Fruit fly (Drosophila melanogaster) whole organism, embryonic: ENCODE measurements around the gene wapl.

Experiments
- BEAF-32 ChIP-seq: fragments of 200-800 bp; sonication (Bioruptor generic); optimal IDR thresholded peaks from 3 replicates; lab custom pipeline; 2017; ENCODE audit warnings: missing biosample characterization, missing genetic modification characterization, mild to moderate bottlenecking, moderate library complexity, missing genetic modification reagents
- CG10321 ChIP-seq: fragments of 200-800 bp; sonication (Bioruptor generic); IDR thresholded peaks from 2 replicates; pipeline ENCODE4 v1.3.6; 2022; ENCODE audit warnings: missing biosample characterization, missing genetic modification characterization
- CG11456 ChIP-seq: fragments of 200-800 bp; sonication (Bioruptor generic); IDR thresholded peaks from 3 replicates; pipeline ENCODE4 v1.3.6; 2022; ENCODE audit warnings: missing biosample characterization, missing genetic modification characterization
- CG11696 ChIP-seq: fragments of 200-800 bp; sonication (Bioruptor generic); IDR thresholded peaks from 2 replicates; pipeline ENCODE4 v1.3.6; 2022; ENCODE audit warnings: missing biosample characterization, missing genetic modification characterization
- CG12769 ChIP-seq: fragments of 200-800 bp; sonication (Bioruptor generic); optimal IDR thresholded peaks from 2 replicates; lab custom pipeline; 2019; ENCODE audit warnings: missing biosample characterization, mild to moderate bottlenecking, missing genetic modification characterization, moderate library complexity
- CG15479 ChIP-seq: fragments of 200-800 bp; sonication (Bioruptor generic); optimal IDR thresholded peaks from 3 replicates; lab custom pipeline; 2019; ENCODE audit warnings: missing biosample characterization, mild to moderate bottlenecking, missing genetic modification characterization, moderate library complexity
- CG1647 ChIP-seq: fragments of 200-800 bp; sonication (Bioruptor generic); optimal IDR thresholded peaks from 3 replicates; lab custom pipeline; 2016; ENCODE audit warnings: missing biosample characterization, missing genetic modification characterization
- CG16815 ChIP-seq: fragments of 200-800 bp; sonication (Bioruptor generic); optimal IDR thresholded peaks from 3 replicates; lab custom pipeline; 2017; ENCODE audit warnings: missing biosample characterization, mild to moderate bottlenecking, missing genetic modification characterization
- CG1832 ChIP-seq: fragments of 200-800 bp; sonication (Bioruptor generic); optimal IDR thresholded peaks from 2 replicates; lab custom pipeline; 2017; ENCODE audit warnings: missing biosample characterization, mild to moderate bottlenecking, missing genetic modification characterization, inconsistent platforms
- CG2875 ChIP-seq: fragments of 200-800 bp; sonication (Bioruptor generic); optimal IDR thresholded peaks from 2 replicates; lab custom pipeline; 2017; ENCODE audit warnings: missing biosample characterization, mild to moderate bottlenecking, missing genetic modification characterization, missing genetic modification reagents
- CG31388 ChIP-seq: fragments of 200-800 bp; sonication (Bioruptor generic); optimal IDR thresholded peaks from 2 replicates; lab custom pipeline; 2016; ENCODE audit warnings: missing biosample characterization, missing genetic modification characterization
- CG32532 ChIP-seq: fragments of 200-800 bp; sonication (Bioruptor generic); IDR thresholded peaks from 2 replicates; pipeline ENCODE4 v1.3.6; 2022; ENCODE audit warnings: missing biosample characterization, missing genetic modification characterization
- CG4282 ChIP-seq: fragments of 200-800 bp; sonication (Bioruptor generic); optimal IDR thresholded peaks from 2 replicates; lab custom pipeline; 2016; ENCODE audit warnings: missing biosample characterization, missing genetic modification characterization
- CG6654 ChIP-seq: fragments of 200-800 bp; sonication (Bioruptor generic); optimal IDR thresholded peaks from 2 replicates; lab custom pipeline; 2017; ENCODE audit warnings: missing biosample characterization, mild to moderate bottlenecking, missing genetic modification characterization
- CG6689 ChIP-seq: fragments of 200-800 bp; sonication (Bioruptor generic); IDR thresholded peaks from 2 replicates; pipeline ENCODE4 v1.3.6; 2022; ENCODE audit warnings: missing biosample characterization, missing genetic modification characterization
- CG7372 ChIP-seq: fragments of 200-800 bp; sonication (Bioruptor generic); IDR thresholded peaks from 2 replicates; pipeline ENCODE4 v1.3.6; 2022; ENCODE audit warnings: missing biosample characterization, missing genetic modification characterization
- CG7839 ChIP-seq: fragments of 200-800 bp; sonication (Bioruptor generic); optimal IDR thresholded peaks from 3 replicates; lab custom pipeline; 2018; ENCODE audit warnings: missing biosample characterization, mild to moderate bottlenecking, missing genetic modification characterization, moderate library complexity
- CG7963 ChIP-seq: fragments of 200-800 bp; sonication (Bioruptor generic); IDR thresholded peaks from 3 replicates; pipeline ENCODE4 v1.3.6; 2022; ENCODE audit warnings: missing biosample characterization, missing genetic modification characterization; ENCODE audit not compliant: partially characterized antibody
- CG8478 ChIP-seq: fragments of >200 bp; optimal IDR thresholded peaks from 2 replicates; lab custom pipeline; 2018
- CHES-1-like ChIP-seq: fragments of 200-800 bp; sonication (Bioruptor generic); optimal IDR thresholded peaks from 2 replicates; lab custom pipeline; 2016; ENCODE audit warnings: missing biosample characterization, missing genetic modification characterization
- Dfd ChIP-seq, 2 experiments: fragments of >200 bp; optimal IDR thresholded peaks; 2 replicates each; lab custom pipeline; 2017; ENCODE audit warnings: missing biosample characterization in 2 of 2, missing genetic modification characterization in 2 of 2
- Dip3 ChIP-seq: fragments of 200-800 bp; sonication (Bioruptor generic); optimal IDR thresholded peaks from 3 replicates; lab custom pipeline; 2016; ENCODE audit warnings: missing biosample characterization, missing genetic modification characterization
- Dll ChIP-seq: fragments of 200-800 bp; sonication (Bioruptor generic); IDR thresholded peaks from 4 replicates; pipeline ENCODE4 v1.3.6; 2022; ENCODE audit warnings: missing biosample characterization, missing genetic modification characterization; ENCODE audit not compliant: partially characterized antibody
- Doc2 ChIP-seq: fragments of 200-800 bp; sonication (Bioruptor generic); IDR thresholded peaks from 2 replicates; pipeline ENCODE4 v1.3.6; 2022; ENCODE audit warnings: missing biosample characterization, missing genetic modification characterization
- Kr ChIP-seq: fragments of 200-800 bp; sonication (Bioruptor generic); optimal IDR thresholded peaks from 2 replicates; lab custom pipeline; 2017; ENCODE audit warnings: missing biosample characterization, mild to moderate bottlenecking, missing genetic modification characterization
- Mad ChIP-seq: fragments of 200-800 bp; sonication (Bioruptor generic); optimal IDR thresholded peaks from 2 replicates; lab custom pipeline; 2016; ENCODE audit warnings: missing biosample characterization, missing genetic modification characterization
- Med ChIP-seq: fragments of 200-800 bp; sonication (Bioruptor generic); peaks from one replicate; lab custom pipeline; 2016; ENCODE audit warnings: missing biosample characterization, missing genetic modification characterization, mild to moderate bottlenecking, inconsistent platforms, moderate library complexity
- Neu2 ChIP-seq: fragments of 200-800 bp; sonication (Bioruptor generic); optimal IDR thresholded peaks from 3 replicates; lab custom pipeline; 2016; ENCODE audit warnings: missing biosample characterization, missing genetic modification characterization, borderline replicate concordance
- Nf-YB ChIP-seq: fragments of 200-800 bp; sonication (Bioruptor generic); optimal IDR thresholded peaks from 3 replicates; lab custom pipeline; 2019; ENCODE audit warnings: missing biosample characterization, mild to moderate bottlenecking, missing genetic modification characterization, moderate library complexity
- Nf-YC ChIP-seq: fragments of 200-800 bp; optimal IDR thresholded peaks from 3 replicates; lab custom pipeline; 2019; ENCODE audit warnings: missing biosample characterization, mild to moderate bottlenecking, missing genetic modification characterization, moderate library complexity
- Scr ChIP-seq: fragments of 200-800 bp; sonication (Bioruptor generic); IDR thresholded peaks from 2 replicates; pipeline ENCODE4 v1.3.6; 2022; ENCODE audit warnings: missing biosample characterization, missing genetic modification characterization; ENCODE audit not compliant: partially characterized antibody
- Sin3A ChIP-seq: fragments of >200 bp; optimal IDR thresholded peaks from 2 replicates; lab custom pipeline; 2018
- Sry-δ ChIP-seq: fragments of 200-800 bp; sonication (Bioruptor generic); optimal IDR thresholded peaks from 2 replicates; lab custom pipeline; 2016; ENCODE audit warnings: missing biosample characterization, missing genetic modification characterization
- ash1 ChIP-seq: fragments of 200-800 bp; sonication (Bioruptor generic); optimal IDR thresholded peaks from 2 replicates; lab custom pipeline; 2018; ENCODE audit warnings: missing biosample characterization, mild to moderate bottlenecking, missing genetic modification characterization
- cad ChIP-seq: fragments of >200 bp; optimal IDR thresholded peaks from 2 replicates; lab custom pipeline; 2017; ENCODE audit warnings: missing biosample characterization, missing genetic modification characterization
- chm ChIP-seq: fragments of 200-800 bp; sonication (Bioruptor generic); IDR thresholded peaks from 2 replicates; pipeline ENCODE4 v1.3.6; 2022; ENCODE audit warnings: missing biosample characterization, missing genetic modification characterization
- dati ChIP-seq: fragments of 200-800 bp; sonication (Bioruptor generic); IDR thresholded peaks from 2 replicates; pipeline ENCODE4 v1.3.6; 2022; ENCODE audit warnings: missing biosample characterization, missing genetic modification characterization
- dmrt11E ChIP-seq: fragments of 200-800 bp; sonication (Bioruptor generic); optimal IDR thresholded peaks from 3 replicates; lab custom pipeline; 2018; ENCODE audit warnings: missing biosample characterization, mild to moderate bottlenecking, missing genetic modification characterization, moderate library complexity
- fd102C ChIP-seq: fragments of 200-800 bp; sonication (Bioruptor generic); optimal IDR thresholded peaks from 2 replicates; lab custom pipeline; 2018; ENCODE audit warnings: missing biosample characterization, mild to moderate bottlenecking, missing genetic modification characterization, moderate library complexity
- gro ChIP-seq: fragments of 200-800 bp; sonication (Bioruptor generic); optimal IDR thresholded peaks from 2 replicates; lab custom pipeline; 2016; ENCODE audit warnings: missing biosample characterization, missing genetic modification characterization
- jigr1 ChIP-seq: fragments of 200-800 bp; sonication (Bioruptor generic); IDR thresholded peaks from 3 replicates; pipeline ENCODE4 v1.3.6; 2022; ENCODE audit warnings: missing biosample characterization, missing genetic modification characterization
- lbe ChIP-seq: fragments of 200-800 bp; sonication (Bioruptor generic); optimal IDR thresholded peaks from 2 replicates; lab custom pipeline; 2016; ENCODE audit warnings: missing biosample characterization, mild to moderate bottlenecking, missing genetic modification characterization
- maf-S ChIP-seq: fragments of 200-800 bp; sonication (Bioruptor generic); optimal IDR thresholded peaks from 2 replicates; lab custom pipeline; 2016; ENCODE audit warnings: missing biosample characterization, missing genetic modification characterization
- pnt ChIP-seq: fragments of 200-800 bp; sonication (Bioruptor generic); optimal IDR thresholded peaks from 3 replicates; lab custom pipeline; 2016; ENCODE audit warnings: missing biosample characterization, missing genetic modification characterization
- prd ChIP-seq, 3 experiments: fragments of >200 bp in 2 of 3; fragments of 200-800 bp in 1 of 3; sonication (Bioruptor generic) in 1 of 3; optimal IDR thresholded peaks in 2 of 3; IDR thresholded peaks in 1 of 3; 2 replicates in 2 of 3; 3 replicates in 1 of 3; pipeline versions ENCODE4 v1.3.6 to Lab custom; 2017 to 2022; ENCODE audit warnings: missing biosample characterization in 1 of 3, missing genetic modification characterization in 1 of 3
- pros ChIP-seq: fragments of 200-800 bp; sonication (Bioruptor generic); optimal IDR thresholded peaks from 3 replicates; lab custom pipeline; 2019; ENCODE audit warnings: missing biosample characterization, mild to moderate bottlenecking, missing genetic modification characterization, moderate library complexity
- sd ChIP-seq: fragments of 200-800 bp; sonication (Bioruptor generic); optimal IDR thresholded peaks from 3 replicates; lab custom pipeline; 2018; ENCODE audit warnings: missing biosample characterization, mild to moderate bottlenecking, missing genetic modification characterization, moderate library complexity
- seq ChIP-seq: fragments of 200-800 bp; sonication (Bioruptor generic); IDR thresholded peaks from 2 replicates; pipeline ENCODE4 v1.3.6; 2022; ENCODE audit warnings: missing biosample characterization, missing genetic modification characterization
- shn ChIP-seq: fragments of 200-800 bp; sonication (Bioruptor generic); optimal IDR thresholded peaks from 3 replicates; lab custom pipeline; 2016; ENCODE audit warnings: missing biosample characterization, missing genetic modification characterization
- sisA ChIP-seq: fragments of 200-800 bp; sonication (Bioruptor generic); IDR thresholded peaks from 2 replicates; pipeline ENCODE4 v1.3.6; 2022; ENCODE audit warnings: missing biosample characterization, missing genetic modification characterization
- unc-4 ChIP-seq: fragments of 200-800 bp; sonication (Bioruptor generic); IDR thresholded peaks from 2 replicates; pipeline ENCODE4 v1.3.6; 2022; ENCODE audit warnings: missing biosample characterization, missing genetic modification characterization; ENCODE audit not compliant: partially characterized antibody
- usp ChIP-seq: fragments of >200 bp; optimal IDR thresholded peaks from 2 replicates; lab custom pipeline; 2017; ENCODE audit warnings: missing biosample characterization, missing genetic modification characterization
- wor ChIP-seq: fragments of 200-800 bp; sonication (Bioruptor generic); IDR thresholded peaks from 2 replicates; pipeline ENCODE4 v1.3.6; 2022; ENCODE audit warnings: missing biosample characterization, missing genetic modification characterization
- zen ChIP-seq: fragments of 200-800 bp; sonication (Bioruptor generic); optimal IDR thresholded peaks from 3 replicates; lab custom pipeline; 2018; ENCODE audit warnings: missing biosample characterization, mild to moderate bottlenecking, missing genetic modification characterization, moderate library complexity

Gene wapl

dm6 chrX:2139610-2140009, 19.2 kb downstream of the wapl start:
- no peak for TF ChIP-seq shn (GFP tag; lab: Kevin White, UChicago)
- TF ChIP-seq sisA (GFP tag; lab: Robert Waterston, UW) = no peak
- no peak for TF ChIP-seq CG11456
- no peak for TF ChIP-seq prd (optimal IDR thresholded peaks at IDR 0.05; lab: Kevin White, UChicago)
- TF ChIP-seq prd (GFP tag; IDR thresholded peaks at IDR 0.05; lab: Robert Waterston, UW) = no peak
- TF ChIP-seq unc-4 = no peak
- TF ChIP-seq CG4282 (GFP tag; lab: Kevin White, UChicago) = no peak
- no peak for TF ChIP-seq Dip3 (GFP tag; lab: Kevin White, UChicago)
- no peak for TF ChIP-seq CG11696 (GFP tag; lab: Robert Waterston, UW)
- TF ChIP-seq fd102C (GFP tag; lab: Kevin White, UChicago) = no peak
- TF ChIP-seq Kr (GFP tag; lab: Kevin White, UChicago) = peak; percentile 76
- TF ChIP-seq seq = 0 out of 2 replicates have a peak, but pooled peaks have one; percentile 36
- no peak for TF ChIP-seq lbe (GFP tag; lab: Kevin White, UChicago)
- TF ChIP-seq CG16815 (GFP tag; lab: Kevin White, UChicago) = no peak
- no peak for TF ChIP-seq Sin3A
- no peak for TF ChIP-seq CG6654
- no peak for TF ChIP-seq CG1647 (GFP tag; lab: Kevin White, UChicago)
- no peak for TF ChIP-seq Neu2 (GFP tag; lab: Kevin White, UChicago)
- TF ChIP-seq pnt (GFP tag; lab: Kevin White, UChicago) = no peak
- TF ChIP-seq CG6689 = no peak
- TF ChIP-seq Dfd (GFP tag; optimal IDR thresholded peaks at IDR 0.05; lab: Kevin White, UChicago) = no peak
- TF ChIP-seq BEAF-32 = no peak
- TF ChIP-seq Mad (GFP tag; lab: Kevin White, UChicago) = no peak
- no peak for TF ChIP-seq CG7839 (tag; lab: Kevin White, UChicago)
- TF ChIP-seq CG32532 (GFP tag; lab: Robert Waterston, UW) = no peak
- TF ChIP-seq maf-S (GFP tag; lab: Kevin White, UChicago) = no peak
- TF ChIP-seq CHES-1-like (GFP tag; lab: Kevin White, UChicago) = no peak
- no peak for TF ChIP-seq chm
- no peak for TF ChIP-seq CG7963 (GFP tag; lab: Robert Waterston, UW)
- peak; percentile 45 for TF ChIP-seq pros (GFP tag; lab: Kevin White, UChicago)
- no peak for TF ChIP-seq CG31388 (GFP tag; lab: Kevin White, UChicago)
- TF ChIP-seq Nf-YB (GFP tag; lab: Kevin White, UChicago) = peak; percentile 55
- no peak for TF ChIP-seq jigr1 (GFP tag; lab: Robert Waterston, UW)
- no peak for TF ChIP-seq CG2875
- TF ChIP-seq Scr (GFP tag; lab: Robert Waterston, UW) = no peak
- TF ChIP-seq CG7372 (GFP tag; lab: Robert Waterston, UW) = no peak
- no peak for TF ChIP-seq wor
- TF ChIP-seq dmrt11E (tag; lab: Kevin White, UChicago) = no peak
- peak; percentile 77 for TF ChIP-seq Nf-YC (tag; lab: Kevin White, UChicago)
- no peak for TF ChIP-seq Dll (GFP tag; lab: Robert Waterston, UW)
- TF ChIP-seq Doc2 = no peak
- TF ChIP-seq gro (GFP tag; lab: Kevin White, UChicago) = no peak
- no peak for TF ChIP-seq dati (GFP tag; lab: Robert Waterston, UW)

dm6 chrX:2138417-2138816, 20.4 kb downstream of the wapl start:
- TF ChIP-seq usp = no peak
- peak; percentile 51 for TF ChIP-seq CG15479
- TF ChIP-seq sd (tag; lab: Kevin White, UChicago) = peak; percentile 67
- TF ChIP-seq cad (GFP tag; lab: Kevin White, UChicago) = peak; percentile 88
- TF ChIP-seq CG1832 = peak; percentile 78
- peak; percentile 14 for TF ChIP-seq Med (GFP tag; lab: Kevin White, UChicago)
- peak; percentile 27 for TF ChIP-seq CG8478 (lab: Kevin White, UChicago)
- peak; percentile 3 for TF ChIP-seq ash1
- TF ChIP-seq CG10321 = peak; percentile 51
- peak; percentile 91 for TF ChIP-seq zen
- TF ChIP-seq Nf-YC (tag; lab: Kevin White, UChicago) = peak; percentile 80
- no peak for TF ChIP-seq Sry-δ
- peak; percentile 8 for TF ChIP-seq CG12769 (tag; lab: Kevin White, UChicago)
